Fruit fly (Drosophila melanogaster): Measurements from ENCODE around the gene tzn.

tzn gene

dm6 chr3L:20771001-20771890, 27.2 kb upstream of the tzn start, which contains the start of the genes CG4042 and Pitslre (continued):
- TF ChIP-seq Myb (GFP tag; optimal IDR thresholded peaks at IDR 0.05) (no peak), CG15073 (GFP tag; optimal IDR thresholded peaks at IDR 0.05) (no peak), CG12391 (tag; optimal IDR thresholded peaks at IDR 0.05) (peak; percentile 38), CG10267 (tag; optimal IDR thresholded peaks at IDR 0.05) (peak; percentile 31), CG15269 (tag; optimal IDR thresholded peaks at IDR 0.05) (peak; percentile 34), stc (GFP tag; IDR thresholded peaks at IDR 0.05) (no peak), CG2116 (GFP tag; optimal IDR thresholded peaks at IDR 0.05) (peak; percentile 25), sug (tag; optimal IDR thresholded peaks at IDR 0.05) (peak; percentile 6), CG11504 (tag; optimal IDR thresholded peaks at IDR 0.05) (peak; percentile 41), Adf1 (GFP tag; IDR thresholded peaks at IDR 0.05) (peak; percentile 28; the same call in 1 of the 2 replicates), CG12155 (GFP tag; optimal IDR thresholded peaks at IDR 0.05) (peak; percentile 53), hkb (optimal IDR thresholded peaks at IDR 0.05) (no peak), hkb (GFP tag; IDR thresholded peaks at IDR 0.05) (peak; percentile 16; the same call in 1 of the 2 replicates), ftz-f1 (GFP tag; optimal IDR thresholded peaks at IDR 0.05) (no peak), odd (GFP tag; optimal IDR thresholded peaks at IDR 0.05) (peak; percentile 13), jigr1 (GFP tag; IDR thresholded peaks at IDR 0.05) (no peak), Pdp1 (GFP tag; optimal IDR thresholded peaks at IDR 0.05) (peak; percentile 12 to 68), CTCF (GFP tag; optimal IDR thresholded peaks at IDR 0.05) (no peak), CG34224 (GFP tag; IDR thresholded peaks at IDR 0.05; ENCODE audit: partially characterized antibody) (peak; percentile 70; the same call in 2 of the 3 replicates), dan (GFP tag; IDR thresholded peaks at IDR 0.05) (no peak), exex (tag; optimal IDR thresholded peaks at IDR 0.05) (no peak), CG2129 (GFP tag; IDR thresholded peaks at IDR 0.05; ENCODE audit: partially characterized antibody) (peak; percentile 72), Hr39 (optimal IDR thresholded peaks at IDR 0.05) (no peak), Ptx1 (GFP tag; IDR thresholded peaks at IDR 0.05) (0 out of 2 replicates have a peak, but pooled peaks have one; percentile 15), ssp (GFP tag; IDR thresholded peaks at IDR 0.05) (peak; percentile 24; the same call in 1 of the 2 replicates), oc (tag; optimal IDR thresholded peaks at IDR 0.05) (no peak), CG7987 (GFP tag; optimal IDR thresholded peaks at IDR 0.05) (no peak), ab (GFP tag; optimal IDR thresholded peaks at IDR 0.05) (no peak), CG11456 (GFP tag; IDR thresholded peaks at IDR 0.05) (no peak), corto (GFP tag; optimal IDR thresholded peaks at IDR 0.05) (peak; percentile 20), Chrac-16 (GFP tag; optimal IDR thresholded peaks at IDR 0.05) (peak; percentile 60), klu (GFP tag; IDR thresholded peaks at IDR 0.05) (no peak), crc (GFP tag; optimal IDR thresholded peaks at IDR 0.05) (no peak), CG13775 (GFP tag; optimal IDR thresholded peaks at IDR 0.05) (peak; percentile 45), Ada2b (GFP tag; IDR thresholded peaks at IDR 0.05) (no peak), bbx (GFP tag; IDR thresholded peaks at IDR 0.05; ENCODE audit: partially characterized antibody) (peak; percentile 36), Mes4 (GFP tag; optimal IDR thresholded peaks at IDR 0.05) (no peak), dpn (GFP tag; optimal IDR thresholded peaks at IDR 0.05) (peak in 1 of 2 experiments; percentile 50), CG11560 (tag; IDR thresholded peaks at IDR 0.05) (no peak), CG17612 (GFP tag; IDR thresholded peaks at IDR 0.05) (no peak), CG30431 (GFP tag; optimal IDR thresholded peaks at IDR 0.05) (no peak), chn (GFP tag; optimal IDR thresholded peaks at IDR 0.05) (peak; percentile 29), unc-4 (GFP tag; IDR thresholded peaks at IDR 0.05; ENCODE audit: partially characterized antibody) (peak; percentile 73), nmo (GFP tag; optimal IDR thresholded peaks at IDR 0.05) (peak; percentile 29), Aef1 (GFP tag; IDR thresholded peaks at IDR 0.05) (0 out of 3 replicates have a peak, but pooled peaks have one; percentile 22), sisA (GFP tag; IDR thresholded peaks at IDR 0.05) (peak; percentile 29; the same call in 1 of the 2 replicates), CG42726 (GFP tag; IDR thresholded peaks at IDR 0.05; ENCODE audit: partially characterized antibody) (0 out of 2 replicates have a peak, but pooled peaks have one; percentile 30), Ets65A (GFP tag) (peak; percentile 83), Hsf (GFP tag; optimal IDR thresholded peaks at IDR 0.05) (peak; percentile 29), slou (GFP tag; optimal IDR thresholded peaks at IDR 0.05) (peak; percentile 30)
